Fruit fly (Drosophila melanogaster) whole organism, embryonic: ENCODE results near the gene Spt7.

Source experiments
- Adf1 ChIP-seq: fragments of 200-800 bp; sonication (Bioruptor generic); IDR thresholded peaks from 2 replicates; pipeline ENCODE4 v1.3.6; 2022; ENCODE audit warnings: missing biosample characterization, missing genetic modification characterization
- Blimp-1 ChIP-seq: fragments of 200-800 bp; sonication (Bioruptor generic); optimal IDR thresholded peaks from 3 replicates; lab custom pipeline; 2018; ENCODE audit warnings: missing biosample characterization, missing genetic modification characterization, mild to moderate bottlenecking, moderate library complexity, missing genetic modification reagents
- CG1024 ChIP-seq: fragments of 200-800 bp; sonication (Bioruptor generic); IDR thresholded peaks from 2 replicates; pipeline ENCODE4 v1.3.6; 2022; ENCODE audit warnings: missing biosample characterization, missing genetic modification characterization
- CG10543 ChIP-seq: fragments of 200-800 bp; sonication (Bioruptor generic); optimal IDR thresholded peaks from 3 replicates; lab custom pipeline; 2017; ENCODE audit warnings: missing biosample characterization, mild to moderate bottlenecking, missing genetic modification characterization, moderate library complexity
- CG12769 ChIP-seq: fragments of 200-800 bp; sonication (Bioruptor generic); optimal IDR thresholded peaks from 2 replicates; lab custom pipeline; 2019; ENCODE audit warnings: missing biosample characterization, mild to moderate bottlenecking, missing genetic modification characterization, moderate library complexity
- CG13287 ChIP-seq: fragments of 200-800 bp; sonication (Bioruptor generic); IDR thresholded peaks from 2 replicates; pipeline ENCODE4 v1.3.6; 2022; ENCODE audit warnings: missing biosample characterization, missing genetic modification characterization; ENCODE audit not compliant: partially characterized antibody
- CG14050 ChIP-seq: fragments of 200-800 bp; sonication (Bioruptor generic); IDR thresholded peaks from 3 replicates; pipeline ENCODE4 v1.3.6; 2022; ENCODE audit warnings: missing biosample characterization, missing genetic modification characterization
- CG2116 ChIP-seq: fragments of 200-800 bp; sonication (Bioruptor generic); optimal IDR thresholded peaks from 3 replicates; lab custom pipeline; 2018; ENCODE audit warnings: missing biosample characterization, mild to moderate bottlenecking, missing genetic modification characterization
- CG2199 ChIP-seq: fragments of 200-800 bp; sonication (Bioruptor generic); IDR thresholded peaks from 3 replicates; pipeline ENCODE4 v1.3.6; 2022; ENCODE audit warnings: missing biosample characterization, missing genetic modification characterization
- CG2875 ChIP-seq: fragments of 200-800 bp; sonication (Bioruptor generic); optimal IDR thresholded peaks from 2 replicates; lab custom pipeline; 2017; ENCODE audit warnings: missing biosample characterization, mild to moderate bottlenecking, missing genetic modification characterization, missing genetic modification reagents
- CG3163 ChIP-seq: fragments of 200-800 bp; sonication (Bioruptor generic); optimal IDR thresholded peaks from 3 replicates; lab custom pipeline; 2016; ENCODE audit warnings: missing biosample characterization, missing genetic modification characterization
- CG32532 ChIP-seq: fragments of 200-800 bp; sonication (Bioruptor generic); IDR thresholded peaks from 2 replicates; pipeline ENCODE4 v1.3.6; 2022; ENCODE audit warnings: missing biosample characterization, missing genetic modification characterization
- CG32767 ChIP-seq: fragments of 200-800 bp; sonication (Bioruptor generic); IDR thresholded peaks from 2 replicates; pipeline ENCODE4 v1.3.6; 2022; ENCODE audit warnings: missing biosample characterization, missing genetic modification characterization
- CG32772 ChIP-seq: fragments of 200-800 bp; sonication (Bioruptor generic); IDR thresholded peaks from 2 replicates; pipeline ENCODE4 v1.3.6; 2022; ENCODE audit warnings: missing biosample characterization, missing genetic modification characterization
- CG34224 ChIP-seq: fragments of 200-800 bp; sonication (Bioruptor generic); IDR thresholded peaks from 3 replicates; pipeline ENCODE4 v1.3.6; 2022; ENCODE audit warnings: missing biosample characterization, missing genetic modification characterization; ENCODE audit not compliant: partially characterized antibody
- CG9876 ChIP-seq: fragments of 200-800 bp; sonication (Bioruptor generic); optimal IDR thresholded peaks from 2 replicates; lab custom pipeline; 2016; ENCODE audit warnings: missing biosample characterization, missing genetic modification characterization
- CHES-1-like ChIP-seq: fragments of 200-800 bp; sonication (Bioruptor generic); optimal IDR thresholded peaks from 2 replicates; lab custom pipeline; 2016; ENCODE audit warnings: missing biosample characterization, missing genetic modification characterization
- CrebB ChIP-seq: fragments of 200-800 bp; sonication (Bioruptor generic); optimal IDR thresholded peaks from 3 replicates; lab custom pipeline; 2018; ENCODE audit warnings: missing biosample characterization, mild to moderate bottlenecking, missing genetic modification characterization
- GATAe ChIP-seq: fragments of 200-800 bp; sonication (Bioruptor generic); conservative IDR thresholded peaks from 2 replicates; pipeline ENCODE4 v1.3.6; 2022; ENCODE audit warnings: missing biosample characterization, missing genetic modification characterization
- Mad ChIP-seq: fragments of 200-800 bp; sonication (Bioruptor generic); optimal IDR thresholded peaks from 2 replicates; lab custom pipeline; 2016; ENCODE audit warnings: missing biosample characterization, missing genetic modification characterization
- Mes4 ChIP-seq: fragments of 200-800 bp; sonication (Bioruptor generic); optimal IDR thresholded peaks from 2 replicates; lab custom pipeline; 2016; ENCODE audit warnings: missing biosample characterization, missing genetic modification characterization
- NC2α ChIP-seq: fragments of 200-800 bp; sonication (Bioruptor generic); optimal IDR thresholded peaks from 2 replicates; lab custom pipeline; 2016; ENCODE audit warnings: missing biosample characterization, missing genetic modification characterization
- NFAT ChIP-seq: fragments of 200-800 bp; sonication (Bioruptor generic); IDR thresholded peaks from 2 replicates; pipeline ENCODE4 v1.3.6; 2022; ENCODE audit warnings: missing biosample characterization, missing genetic modification characterization
- Taf1 ChIP-seq: fragments of 200-800 bp; sonication (Bioruptor generic); IDR thresholded peaks from 2 replicates; pipeline ENCODE4 v1.3.6; 2022; ENCODE audit warnings: missing biosample characterization, missing genetic modification characterization
- Trl ChIP-seq, 3 experiments: fragments of >200 bp in 2 of 3; fragments of 200-800 bp in 1 of 3; sonication (Bioruptor generic) in 1 of 3; optimal IDR thresholded peaks; 2 replicates in 1 of 3; 3 replicates in 2 of 3; lab custom pipeline; 2016 to 2017; ENCODE audit warnings: missing biosample characterization in 1 of 3, missing genetic modification characterization in 1 of 3
- YL-1 ChIP-seq: fragments of 200-800 bp; sonication (Bioruptor generic); optimal IDR thresholded peaks from 3 replicates; lab custom pipeline; 2017; ENCODE audit warnings: missing biosample characterization, mild to moderate bottlenecking, missing genetic modification characterization
- ash1 ChIP-seq: fragments of 200-800 bp; sonication (Bioruptor generic); optimal IDR thresholded peaks from 2 replicates; lab custom pipeline; 2018; ENCODE audit warnings: missing biosample characterization, mild to moderate bottlenecking, missing genetic modification characterization
- az2 ChIP-seq: fragments of 200-800 bp; sonication (Bioruptor generic); optimal IDR thresholded peaks from 3 replicates; lab custom pipeline; 2016; ENCODE audit warnings: missing biosample characterization, missing genetic modification characterization
- bbx ChIP-seq: fragments of 200-800 bp; sonication (Bioruptor generic); IDR thresholded peaks from 2 replicates; pipeline ENCODE4 v1.3.6; 2022; ENCODE audit warnings: missing biosample characterization, missing genetic modification characterization; ENCODE audit not compliant: partially characterized antibody
- bigmax ChIP-seq: fragments of 200-800 bp; sonication (Bioruptor generic); optimal IDR thresholded peaks from 2 replicates; lab custom pipeline; 2018; ENCODE audit warnings: missing biosample characterization, mild to moderate bottlenecking, missing genetic modification characterization
- cg ChIP-seq: fragments of 200-800 bp; sonication (Bioruptor generic); optimal IDR thresholded peaks from 3 replicates; lab custom pipeline; 2019; ENCODE audit warnings: missing biosample characterization, mild to moderate bottlenecking, missing genetic modification characterization, moderate library complexity
- chinmo ChIP-seq: fragments of 200-800 bp; sonication (Bioruptor generic); IDR thresholded peaks from 4 replicates; pipeline ENCODE4 v1.3.6; 2022; ENCODE audit warnings: missing biosample characterization, missing genetic modification characterization; ENCODE audit not compliant: partially characterized antibody
- cwo ChIP-seq: fragments of 200-800 bp; sonication (Bioruptor generic); optimal IDR thresholded peaks from 3 replicates; lab custom pipeline; 2017; ENCODE audit warnings: missing biosample characterization, missing genetic modification characterization, mild to moderate bottlenecking, moderate library complexity, missing genetic modification reagents
- dm ChIP-seq: fragments of 200-800 bp; sonication (Bioruptor generic); optimal IDR thresholded peaks from 3 replicates; lab custom pipeline; 2016; ENCODE audit warnings: missing biosample characterization, missing genetic modification characterization
- dmrt99B ChIP-seq: fragments of 200-800 bp; sonication (Bioruptor generic); optimal IDR thresholded peaks from 2 replicates; lab custom pipeline; 2018; ENCODE audit warnings: missing biosample characterization, mild to moderate bottlenecking, missing genetic modification characterization, moderate library complexity
- fd3F ChIP-seq: fragments of 200-800 bp; sonication (Bioruptor generic); optimal IDR thresholded peaks from 2 replicates; lab custom pipeline; 2018; ENCODE audit warnings: missing biosample characterization, mild to moderate bottlenecking, missing genetic modification characterization, moderate library complexity
- gcm ChIP-seq: fragments of 200-800 bp; sonication (Bioruptor generic); optimal IDR thresholded peaks from 2 replicates; lab custom pipeline; 2019; ENCODE audit warnings: missing biosample characterization, mild to moderate bottlenecking, missing genetic modification characterization, moderate library complexity
- hth ChIP-seq: fragments of >200 bp; optimal IDR thresholded peaks from 2 replicates; lab custom pipeline; 2017; ENCODE audit warnings: inconsistent platforms
- lbe ChIP-seq: fragments of 200-800 bp; sonication (Bioruptor generic); optimal IDR thresholded peaks from 2 replicates; lab custom pipeline; 2016; ENCODE audit warnings: missing biosample characterization, mild to moderate bottlenecking, missing genetic modification characterization
- nom ChIP-seq: fragments of 200-800 bp; sonication (Bioruptor generic); optimal IDR thresholded peaks from 2 replicates; lab custom pipeline; 2017; ENCODE audit warnings: missing biosample characterization, missing genetic modification characterization, mild to moderate bottlenecking, moderate library complexity, missing genetic modification reagents
- prd ChIP-seq, 3 experiments: fragments of >200 bp in 2 of 3; fragments of 200-800 bp in 1 of 3; sonication (Bioruptor generic) in 1 of 3; optimal IDR thresholded peaks in 2 of 3; IDR thresholded peaks in 1 of 3; 2 replicates in 2 of 3; 3 replicates in 1 of 3; pipeline versions ENCODE4 v1.3.6 to Lab custom; 2017 to 2022; ENCODE audit warnings: missing biosample characterization in 1 of 3, missing genetic modification characterization in 1 of 3
- sd ChIP-seq: fragments of 200-800 bp; sonication (Bioruptor generic); optimal IDR thresholded peaks from 3 replicates; lab custom pipeline; 2018; ENCODE audit warnings: missing biosample characterization, mild to moderate bottlenecking, missing genetic modification characterization, moderate library complexity
- sna ChIP-seq: fragments of 200-800 bp; sonication (Bioruptor generic); IDR thresholded peaks from 2 replicates; pipeline ENCODE4 v1.3.6; 2022; ENCODE audit warnings: missing biosample characterization, missing genetic modification characterization; ENCODE audit not compliant: partially characterized antibody
- sqz ChIP-seq: fragments of 200-800 bp; sonication (Bioruptor generic); optimal IDR thresholded peaks from 3 replicates; lab custom pipeline; 2018; ENCODE audit warnings: missing biosample characterization, mild to moderate bottlenecking, missing genetic modification characterization
- sr ChIP-seq: fragments of 200-800 bp; sonication (Bioruptor generic); IDR thresholded peaks from 3 replicates; pipeline ENCODE4 v1.3.6; 2022; ENCODE audit warnings: missing biosample characterization, missing genetic modification characterization
- stwl ChIP-seq: fragments of 200-800 bp; sonication (Bioruptor generic); optimal IDR thresholded peaks from 3 replicates; lab custom pipeline; 2018; ENCODE audit warnings: missing biosample characterization, mild to moderate bottlenecking, missing genetic modification characterization, moderate library complexity
- unc-4 ChIP-seq: fragments of 200-800 bp; sonication (Bioruptor generic); IDR thresholded peaks from 2 replicates; pipeline ENCODE4 v1.3.6; 2022; ENCODE audit warnings: missing biosample characterization, missing genetic modification characterization; ENCODE audit not compliant: partially characterized antibody
- vnd ChIP-seq: fragments of 200-800 bp; sonication (Bioruptor generic); IDR thresholded peaks from 3 replicates; pipeline ENCODE4 v1.3.6; 2022; ENCODE audit warnings: missing biosample characterization, missing genetic modification characterization; ENCODE audit not compliant: partially characterized antibody
- yki ChIP-seq: fragments of >200 bp; optimal IDR thresholded peaks from 3 replicates; lab custom pipeline; 2018

Gene Spt7

DNA sequence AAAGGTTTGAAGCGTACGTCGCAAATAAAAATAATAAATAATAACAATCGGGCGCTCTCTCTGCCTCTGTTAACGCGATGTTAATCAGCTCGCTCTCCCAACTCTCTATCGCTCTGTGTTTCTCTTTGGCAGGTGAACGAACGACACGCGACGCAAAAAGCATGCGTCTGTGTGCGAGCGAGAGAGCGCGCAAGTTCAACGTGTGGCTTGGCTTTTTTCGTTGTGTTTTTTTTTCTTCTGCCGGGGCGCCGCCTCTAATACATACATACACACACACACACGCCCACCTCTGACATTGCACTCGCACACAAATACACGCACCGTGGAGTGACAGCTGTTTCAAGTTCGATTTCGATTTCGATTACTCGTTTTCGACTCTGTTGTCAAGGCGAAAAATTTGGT lies 28.4 kb downstream of the Spt7 start:
- TF ChIP-seq CG2875 (GFP tag; lab: Kevin White, UChicago): no peak
- peak; percentile 56 for TF ChIP-seq CG2116
- TF ChIP-seq prd (optimal IDR thresholded peaks at IDR 0.05; lab: Kevin White, UChicago): no peak
- TF ChIP-seq prd (GFP tag; IDR thresholded peaks at IDR 0.05; lab: Robert Waterston, UW): no peak
- peak; percentile 74 for TF ChIP-seq CG3163 (GFP tag; lab: Kevin White, UChicago)
- peak; percentile 45; the same call in 1 of the 2 replicates for TF ChIP-seq CG32767 (GFP tag; lab: Robert Waterston, UW)
- peak; percentile 2 for TF ChIP-seq YL-1 (GFP tag; lab: Kevin White, UChicago)
- TF ChIP-seq cg: peak; percentile 91
- peak; percentile 35; the same call in 1 of the 2 replicates for TF ChIP-seq CG13287 (GFP tag; lab: Robert Waterston, UW)
- no peak for TF ChIP-seq CG9876 (GFP tag; lab: Kevin White, UChicago)
- TF ChIP-seq nom (GFP tag; lab: Kevin White, UChicago): peak; percentile 67
- TF ChIP-seq sd (tag; lab: Kevin White, UChicago): peak; percentile 48
- TF ChIP-seq Mes4 (GFP tag; lab: Kevin White, UChicago): no peak
- TF ChIP-seq CG32532 (GFP tag; lab: Robert Waterston, UW): peak; percentile 41; the same call in 1 of the 2 replicates
- peak; percentile 67 for TF ChIP-seq yki
- TF ChIP-seq CG32772: peak; percentile 81
- peak; percentile 42 for TF ChIP-seq CHES-1-like (GFP tag; lab: Kevin White, UChicago)
- TF ChIP-seq chinmo (GFP tag; lab: Robert Waterston, UW): peak; percentile 96
- TF ChIP-seq dm (GFP tag; lab: Kevin White, UChicago): peak; percentile 26
- TF ChIP-seq CG2199 (GFP tag; lab: Robert Waterston, UW): no peak
- no peak for TF ChIP-seq az2 (GFP tag; lab: Kevin White, UChicago)
- no peak for TF ChIP-seq CG14050 (GFP tag; lab: Robert Waterston, UW)
- peak; percentile 36; the same call in 1 of the 2 replicates for TF ChIP-seq unc-4
- TF ChIP-seq NC2α (GFP tag; lab: Kevin White, UChicago): no peak
- TF ChIP-seq sna: 0 out of 2 replicates have a peak, but pooled peaks have one; percentile 33
- TF ChIP-seq sqz: peak; percentile 97
- peak; percentile 33 for TF ChIP-seq lbe (GFP tag; lab: Kevin White, UChicago)
- TF ChIP-seq cwo: peak; percentile 86
- peak; percentile 21 for TF ChIP-seq CG10543
- no peak for TF ChIP-seq fd3F (GFP tag; lab: Kevin White, UChicago)
- no peak for TF ChIP-seq NFAT
- peak; percentile 16 for TF ChIP-seq CG12769 (tag; lab: Kevin White, UChicago)
- TF ChIP-seq Taf1: no peak
- peak; percentile 10 for TF ChIP-seq bigmax (GFP tag; lab: Kevin White, UChicago)
- TF ChIP-seq bbx (GFP tag; lab: Robert Waterston, UW): peak; percentile 32; the same call in 1 of the 2 replicates
- TF ChIP-seq GATAe (GFP tag; lab: Robert Waterston, UW): no peak
- peak; percentile 69 for TF ChIP-seq Adf1 (GFP tag; lab: Robert Waterston, UW)
- no peak for TF ChIP-seq Mad (GFP tag; lab: Kevin White, UChicago)
- peak; percentile 86 to 91 for TF ChIP-seq Trl (optimal IDR thresholded peaks at IDR 0.05; lab: Kevin White, UChicago)
- no peak for TF ChIP-seq Trl (GFP tag; optimal IDR thresholded peaks at IDR 0.05; lab: Kevin White, UChicago)
- no peak for TF ChIP-seq ash1 (GFP tag; lab: Kevin White, UChicago)
- peak; percentile 8 for TF ChIP-seq Blimp-1 (GFP tag; lab: Kevin White, UChicago)
- TF ChIP-seq hth (lab: Kevin White, UChicago): no peak
- TF ChIP-seq stwl (tag; lab: Kevin White, UChicago): peak; percentile 27
- 0 out of 3 replicates have a peak, but pooled peaks have one; percentile 14 for TF ChIP-seq CG34224 (GFP tag; lab: Robert Waterston, UW)
- TF ChIP-seq CG1024: no peak
- no peak for TF ChIP-seq CrebB (tag; lab: Kevin White, UChicago)
- no peak for TF ChIP-seq dmrt99B (tag; lab: Kevin White, UChicago)
- no peak for TF ChIP-seq vnd (GFP tag; lab: Robert Waterston, UW)
- TF ChIP-seq sr (GFP tag; lab: Robert Waterston, UW): peak; percentile 79
- no peak for TF ChIP-seq gcm (GFP tag; lab: Kevin White, UChicago)
